Worm (Caenorhabditis elegans): ENCODE results near the gene srz-6.

ce11 chrII:12485060-12485459 lies 7.0 kb upstream of the srz-6 start, which contains the start of gene F15A4.10:
- TF ChIP-seq him-1 (tag; optimal IDR thresholded peaks at IDR 0.05) (no peak), W03F9.2 (tag; optimal IDR thresholded peaks at IDR 0.05) (no peak), dao-5 (tag; optimal IDR thresholded peaks at IDR 0.05) (no peak)
